Fruit fly (Drosophila melanogaster) whole organism, pupa: Measurements from ENCODE around the gene Nrg.

Experiments
- CG10348 ChIP-seq: fragments of 200-800 bp; sonication (Bioruptor generic); IDR thresholded peaks from 2 replicates; pipeline ENCODE4 v1.3.6; 2022; ENCODE audit warnings: missing biosample characterization, missing genetic modification characterization
- CG12605 ChIP-seq: fragments of 200-800 bp; sonication (Bioruptor generic); IDR thresholded peaks from 2 replicates; pipeline ENCODE4 v1.3.6; 2022; ENCODE audit warnings: missing biosample characterization, missing genetic modification characterization
- CG13204 ChIP-seq: fragments of 200-800 bp; sonication (Bioruptor generic); optimal IDR thresholded peaks from 2 replicates; lab custom pipeline; 2018; ENCODE audit warnings: missing biosample characterization, mild to moderate bottlenecking, missing genetic modification characterization, moderate library complexity
- CG14655 ChIP-seq: fragments of 200-800 bp; sonication (Bioruptor generic); optimal IDR thresholded peaks from 3 replicates; lab custom pipeline; 2017; ENCODE audit warnings: mild to moderate bottlenecking, missing biosample characterization, missing genetic modification reagents, missing genetic modification characterization
- CG15710 ChIP-seq: fragments of 200-800 bp; sonication (Bioruptor generic); optimal IDR thresholded peaks from 2 replicates; lab custom pipeline; 2018; ENCODE audit warnings: missing biosample characterization, mild to moderate bottlenecking, missing genetic modification characterization, moderate library complexity
- CG17806 ChIP-seq: fragments of 200-800 bp; sonication (Bioruptor generic); optimal IDR thresholded peaks from 2 replicates; lab custom pipeline; 2018; ENCODE audit warnings: missing biosample characterization, mild to moderate bottlenecking, missing genetic modification characterization, moderate library complexity
- CG32121 ChIP-seq: fragments of 200-800 bp; sonication (Bioruptor generic); IDR thresholded peaks from 2 replicates; pipeline ENCODE4 v1.3.6; 2022; ENCODE audit warnings: missing biosample characterization, missing genetic modification characterization
- CG34367 ChIP-seq: fragments of 200-800 bp; sonication (Bioruptor generic); optimal IDR thresholded peaks from 2 replicates; lab custom pipeline; 2018; ENCODE audit warnings: missing biosample characterization, mild to moderate bottlenecking, missing genetic modification characterization
- CG4496 ChIP-seq: fragments of 200-800 bp; sonication (Bioruptor generic); IDR thresholded peaks from 3 replicates; pipeline ENCODE4 v1.3.6; 2022; ENCODE audit warnings: missing biosample characterization, missing genetic modification characterization
- CG8159 ChIP-seq: fragments of 200-800 bp; sonication (Bioruptor generic); optimal IDR thresholded peaks from 3 replicates; lab custom pipeline; 2018; ENCODE audit warnings: missing biosample characterization, mild to moderate bottlenecking, missing genetic modification characterization, moderate library complexity
- CG8301 ChIP-seq: fragments of 200-800 bp; sonication (Bioruptor generic); optimal IDR thresholded peaks from 2 replicates; lab custom pipeline; 2018; ENCODE audit warnings: missing biosample characterization, mild to moderate bottlenecking, missing genetic modification characterization
- CG9948 ChIP-seq: fragments of 200-800 bp; sonication (Bioruptor generic); optimal IDR thresholded peaks from 2 replicates; lab custom pipeline; 2018; ENCODE audit warnings: missing biosample characterization, mild to moderate bottlenecking, missing genetic modification characterization, moderate library complexity
- D1 ChIP-seq: fragments of 200-800 bp; sonication (Bioruptor generic); optimal IDR thresholded peaks from 2 replicates; lab custom pipeline; 2018; ENCODE audit warnings: missing biosample characterization, mild to moderate bottlenecking, missing genetic modification characterization, moderate library complexity
- EcR ChIP-seq: fragments of 200-800 bp; sonication (Bioruptor generic); optimal IDR thresholded peaks from 3 replicates; lab custom pipeline; 2019; ENCODE audit warnings: missing biosample characterization, missing genetic modification characterization, mild to moderate bottlenecking, moderate library complexity, missing genetic modification reagents
- Ets98B ChIP-seq: fragments of 200-800 bp; sonication (Bioruptor generic); IDR thresholded peaks from 2 replicates; pipeline ENCODE4 v1.3.6; 2022; ENCODE audit warnings: missing biosample characterization, missing genetic modification characterization
- Pif1A ChIP-seq: fragments of 200-800 bp; sonication (Bioruptor generic); optimal IDR thresholded peaks from 3 replicates; lab custom pipeline; 2016; ENCODE audit warnings: missing biosample characterization, missing genetic modification characterization
- Pif1B ChIP-seq: fragments of 200-800 bp; sonication (Bioruptor generic); optimal IDR thresholded peaks from 3 replicates; lab custom pipeline; 2016; ENCODE audit warnings: missing biosample characterization, missing genetic modification characterization
- Snoo ChIP-seq: fragments of 200-800 bp; sonication (Bioruptor generic); optimal IDR thresholded peaks from 3 replicates; lab custom pipeline; 2017; ENCODE audit warnings: missing biosample characterization, mild to moderate bottlenecking, missing genetic modification characterization, inconsistent platforms
- fd96Ca ChIP-seq: fragments of 200-800 bp; sonication (Bioruptor generic); IDR thresholded peaks from 3 replicates; pipeline ENCODE4 v1.3.6; 2022; ENCODE audit warnings: missing biosample characterization, missing genetic modification characterization
- gl ChIP-seq: fragments of 200-800 bp; sonication (Bioruptor generic); optimal IDR thresholded peaks from 2 replicates; lab custom pipeline; 2018; ENCODE audit warnings: missing biosample characterization, mild to moderate bottlenecking, missing genetic modification characterization
- rn ChIP-seq: fragments of 200-800 bp; sonication (Bioruptor generic); IDR thresholded peaks from 2 replicates; pipeline ENCODE4 v1.3.6; 2022; ENCODE audit warnings: missing biosample characterization, missing genetic modification characterization

The Nrg gene

dm6 chrX:8517121-8518024 is at the start of gene Nrg:
Gene Nrg, plus strand, starts transcription at chrX:8517373.
- TF ChIP-seq CG32121 (GFP tag; lab: Robert Waterston, UW) = peak; percentile 50
- no peak for TF ChIP-seq CG34367 (tag; lab: Kevin White, UChicago)
- no peak for TF ChIP-seq Snoo (tag; lab: Kevin White, UChicago)
- TF ChIP-seq CG15710 (tag; lab: Kevin White, UChicago) = no peak
- TF ChIP-seq CG9948 (tag; lab: Kevin White, UChicago) = peak; percentile 1
- TF ChIP-seq fd96Ca (GFP tag; lab: Robert Waterston, UW) = peak; percentile 27; the same call in 1 of the 3 replicates
- TF ChIP-seq CG17806 = no peak
- TF ChIP-seq CG4496 = 0 out of 3 replicates have a peak, but pooled peaks have one; percentile 51
- TF ChIP-seq Ets98B (GFP tag; lab: Robert Waterston, UW) = no peak; the same call in 1 of the 2 replicates
- peak; percentile 47 for TF ChIP-seq Pif1A (GFP tag; lab: Kevin White, UChicago)
- no peak for TF ChIP-seq CG8159
- TF ChIP-seq D1 (tag; lab: Kevin White, UChicago) = peak; percentile 26

dm6 chrX:8468962-8469459 is 48.2 kb upstream of the Nrg start, which contains the start of gene CG12116:
Gene CG12116, minus strand, starts transcription at chrX:8469012.
- no peak for TF ChIP-seq CG4496
- no peak for TF ChIP-seq CG8301
- TF ChIP-seq Pif1B (GFP tag; lab: Kevin White, UChicago) = no peak
- no peak for TF ChIP-seq CG17806
- no peak for TF ChIP-seq CG34367 (tag; lab: Kevin White, UChicago)
- no peak for TF ChIP-seq Snoo (tag; lab: Kevin White, UChicago)
- no peak for TF ChIP-seq CG8159
- TF ChIP-seq EcR (GFP tag; lab: Kevin White, UChicago) = no peak
- TF ChIP-seq CG9948 (tag; lab: Kevin White, UChicago) = no peak
- no peak for TF ChIP-seq rn
- TF ChIP-seq fd96Ca (GFP tag; lab: Robert Waterston, UW) = no peak

- TF ChIP-seq CG13204 (GFP tag; lab: Kevin White, UChicago) (no peak), CG32121 (GFP tag; lab: Robert Waterston, UW) (no peak), gl (tag; lab: Kevin White, UChicago) (no peak), rn (no peak), CG8301 (no peak), Snoo (tag; lab: Kevin White, UChicago) (no peak), CG12605 (GFP tag; lab: Robert Waterston, UW) (no peak), CG8159 (no peak), CG34367 (tag; lab: Kevin White, UChicago) (no peak), EcR (GFP tag; lab: Kevin White, UChicago) (no peak), CG10348 (no peak), Ets98B (GFP tag; lab: Robert Waterston, UW) (no peak), Pif1B (GFP tag; lab: Kevin White, UChicago) (no peak), CG9948 (tag; lab: Kevin White, UChicago) (no peak), fd96Ca (GFP tag; lab: Robert Waterston, UW) (no peak), Pif1A (GFP tag; lab: Kevin White, UChicago) (no peak), CG15710 (tag; lab: Kevin White, UChicago) (no peak)
These were observed 47.6 kb upstream of the Nrg start for dm6 chrX:8469606-8470005.

- no peak for TF ChIP-seq CG12605 (GFP tag; lab: Robert Waterston, UW)
- no peak for TF ChIP-seq CG34367 (tag; lab: Kevin White, UChicago)
These were observed 46.6 kb upstream of the Nrg start, which contains the start of gene Cp7Fa for dm6 chrX:8470588-8470987. Gene Cp7Fa, plus strand, starts transcription at chrX:8470888.

dm6 chrX:8473339-8473887 is 43.8 kb upstream of the Nrg start, which contains the start of gene Cp7Fb:
Gene Cp7Fb, plus strand, starts transcription at chrX:8473837.
- no peak for TF ChIP-seq Snoo (tag; lab: Kevin White, UChicago)
- no peak for TF ChIP-seq rn
- no peak for TF ChIP-seq CG14655 (GFP tag; lab: Kevin White, UChicago)
- no peak for TF ChIP-seq CG8159
- TF ChIP-seq Ets98B (GFP tag; lab: Robert Waterston, UW) = no peak
- TF ChIP-seq Pif1B (GFP tag; lab: Kevin White, UChicago) = no peak
- no peak for TF ChIP-seq D1 (tag; lab: Kevin White, UChicago)
- no peak for TF ChIP-seq CG17806
- TF ChIP-seq CG8301 = no peak
- TF ChIP-seq CG13204 (GFP tag; lab: Kevin White, UChicago) = no peak
- TF ChIP-seq CG12605 (GFP tag; lab: Robert Waterston, UW) = no peak
- TF ChIP-seq CG15710 (tag; lab: Kevin White, UChicago) = no peak
- TF ChIP-seq CG4496 = no peak
- no peak for TF ChIP-seq CG34367 (tag; lab: Kevin White, UChicago)
- TF ChIP-seq fd96Ca (GFP tag; lab: Robert Waterston, UW) = no peak

dm6 chrX:8475657-8476056 is 41.5 kb upstream of the Nrg start:
- TF ChIP-seq CG32121 (GFP tag; lab: Robert Waterston, UW) (no peak), CG10348 (no peak)
